Worm (Caenorhabditis elegans) whole organism, young adult: ENCODE data around the gene srt-52.

ENCODE experiments used
- B0019.2 ChIP-seq: fragments of 200-800 bp; sonication (Bioruptor generic); conservative IDR thresholded peaks from 2 replicates; pipeline ENCODE4 v1.3.6; 2022; ENCODE audit warnings: missing genetic modification reagents, missing genetic modification characterization, missing compliant biosample characterization
- B0035.1 ChIP-seq: sonication (generic microtip); optimal IDR thresholded peaks from 2 replicates; lab custom pipeline; 2016; ENCODE audit warnings: missing genetic modification characterization, mild to moderate bottlenecking, missing compliant biosample characterization, missing genotype, missing genetic modification reagents
- B0261.1 ChIP-seq: sonication (generic microtip); optimal IDR thresholded peaks from 2 replicates; lab custom pipeline; 2016; ENCODE audit warnings: mild to moderate bottlenecking, missing genetic modification characterization, moderate library complexity, missing compliant biosample characterization
- B0336.3 ChIP-seq: fragments of 200-800 bp; sonication (Bioruptor generic); IDR thresholded peaks from 2 replicates; pipeline ENCODE4 v1.3.6; 2022; ENCODE audit warnings: missing genetic modification characterization, missing compliant biosample characterization
- C17E4.6 ChIP-seq: fragments of 200-800 bp; sonication (Bioruptor generic); IDR thresholded peaks from 2 replicates; pipeline ENCODE4 v1.3.6; 2022; ENCODE audit warnings: missing genetic modification reagents, missing genetic modification characterization, missing compliant biosample characterization
- F49E8.2 ChIP-seq: sonication (generic microtip); optimal IDR thresholded peaks from 3 replicates; lab custom pipeline; 2017; ENCODE audit warnings: missing genetic modification characterization, mild to moderate bottlenecking, missing compliant biosample characterization, antibody characterized with exemption, moderate library complexity; ENCODE audit not compliant: insufficient read depth
- F52B5.7 ChIP-seq: sonication (generic microtip); optimal IDR thresholded peaks from 2 replicates; lab custom pipeline; 2016; ENCODE audit warnings: mild to moderate bottlenecking, missing genetic modification characterization, missing compliant biosample characterization
- F55B11.4 ChIP-seq: sonication (generic microtip); optimal IDR thresholded peaks from 2 replicates; lab custom pipeline; 2016; ENCODE audit warnings: missing compliant biosample characterization, missing genetic modification characterization, borderline replicate concordance; ENCODE audit not compliant: insufficient read depth
- K12H6.12 ChIP-seq: fragments of 200-800 bp; sonication (Bioruptor generic); optimal IDR thresholded peaks from 2 replicates; lab custom pipeline; 2018; ENCODE audit warnings: mild to moderate bottlenecking, missing genetic modification characterization, missing compliant biosample characterization
- T26A5.8 ChIP-seq: sonication (generic microtip); optimal IDR thresholded peaks from 2 replicates; lab custom pipeline; 2016; ENCODE audit warnings: missing genetic modification characterization, missing compliant biosample characterization
- ZK185.1 ChIP-seq: sonication (generic microtip); optimal IDR thresholded peaks from 2 replicates; lab custom pipeline; 2016; ENCODE audit warnings: mild to moderate bottlenecking, missing genetic modification characterization, missing compliant biosample characterization; ENCODE audit not compliant: poor library complexity, severe bottlenecking
- attf-6 ChIP-seq: fragments of 200-800 bp; sonication (Bioruptor generic); IDR thresholded peaks from 2 replicates; pipeline ENCODE4 v1.3.6; 2022; ENCODE audit warnings: missing genetic modification reagents, missing genetic modification characterization, missing compliant biosample characterization
- bed-1 ChIP-seq: fragments of 200-800 bp; sonication (Bioruptor generic); IDR thresholded peaks from 2 replicates; pipeline ENCODE4 v1.3.6; 2022; ENCODE audit warnings: missing genetic modification reagents, missing genetic modification characterization, missing compliant biosample characterization
- cebp-1 ChIP-seq, 2 experiments: fragments of 200-800 bp in 1 of 2; sonication (Bioruptor generic) in 1 of 2; sonication (generic microtip) in 1 of 2; IDR thresholded peaks in 1 of 2; optimal IDR thresholded peaks in 1 of 2; 2 replicates each; pipeline versions ENCODE4 v1.3.6 to Lab custom; 2017 to 2022; ENCODE audit warnings: missing compliant biosample characterization in 2 of 2, missing genetic modification characterization in 2 of 2, mild to moderate bottlenecking in 1 of 2, missing genetic modification reagents in 1 of 2, moderate library complexity in 1 of 2
- ceh-27 ChIP-seq: fragments of 200-800 bp; sonication (Bioruptor generic); optimal IDR thresholded peaks from 2 replicates; lab custom pipeline; 2018; ENCODE audit warnings: mild to moderate bottlenecking, missing genetic modification characterization, moderate library complexity, missing compliant biosample characterization
- dox-1 ChIP-seq: fragments of 200-800 bp; sonication (Bioruptor generic); IDR thresholded peaks from 2 replicates; pipeline ENCODE4 v1.3.6; 2022; ENCODE audit warnings: missing genetic modification reagents, missing genetic modification characterization, missing compliant biosample characterization
- egl-18 ChIP-seq: fragments of 200-800 bp; sonication (Bioruptor generic); IDR thresholded peaks from 2 replicates; pipeline ENCODE4 v1.3.6; 2022; ENCODE audit warnings: missing genetic modification reagents, missing genetic modification characterization, missing compliant biosample characterization
- ets-4 ChIP-seq: fragments of 200-800 bp; sonication (Bioruptor generic); optimal IDR thresholded peaks from 2 replicates; lab custom pipeline; 2018; ENCODE audit warnings: mild to moderate bottlenecking, missing genetic modification characterization, missing compliant biosample characterization
- hsf-1 ChIP-seq: fragments of 200-800 bp; sonication (Bioruptor generic); IDR thresholded peaks from 2 replicates; pipeline ENCODE4 v1.3.6; 2022; ENCODE audit warnings: missing genetic modification reagents, missing genetic modification characterization, missing compliant biosample characterization
- lin-26 ChIP-seq: fragments of 200-800 bp; sonication (Bioruptor generic); IDR thresholded peaks from 2 replicates; pipeline ENCODE4 v1.3.6; 2022; ENCODE audit warnings: missing genetic modification reagents, missing genetic modification characterization, missing compliant biosample characterization
- lin-35 ChIP-seq, 3 experiments: fragments of 150-350 bp in 2 of 3; sonication (generic microtip) in 1 of 3; optimal IDR thresholded peaks; 2 replicates each; lab custom pipeline; 2014 to 2018; ENCODE audit warnings: missing biosample characterization in 3 of 3, missing genetic modification characterization in 3 of 3, missing genetic modification reagents in 3 of 3
- lsy-27 ChIP-seq: sonication (generic microtip); optimal IDR thresholded peaks from 2 replicates; lab custom pipeline; 2017; ENCODE audit warnings: missing genetic modification characterization, mild to moderate bottlenecking, missing compliant biosample characterization, antibody characterized with exemption, missing genotype, borderline replicate concordance; ENCODE audit not compliant: insufficient read depth
- madf-10 ChIP-seq: sonication (generic microtip); optimal IDR thresholded peaks from 2 replicates; lab custom pipeline; 2016; ENCODE audit warnings: mild to moderate bottlenecking, missing genetic modification characterization, missing compliant biosample characterization
- madf-6 ChIP-seq: fragments of 200-800 bp; sonication (Bioruptor generic); IDR thresholded peaks from 2 replicates; pipeline ENCODE4 v1.3.6; 2022; ENCODE audit warnings: missing genetic modification reagents, missing genetic modification characterization, missing compliant biosample characterization
- mxl-1 ChIP-seq: sonication (generic microtip); optimal IDR thresholded peaks from 2 replicates; lab custom pipeline; 2016; ENCODE audit warnings: missing genetic modification characterization, missing compliant biosample characterization
- nfyb-1 ChIP-seq: fragments of 200-800 bp; sonication (Bioruptor generic); IDR thresholded peaks from 2 replicates; pipeline ENCODE4 v1.3.6; 2022; ENCODE audit warnings: missing genetic modification reagents, missing genetic modification characterization, missing compliant biosample characterization
- nhr-179 ChIP-seq: sonication (generic microtip); optimal IDR thresholded peaks from 2 replicates; lab custom pipeline; 2016; ENCODE audit warnings: mild to moderate bottlenecking, missing genetic modification characterization, missing compliant biosample characterization
- nhr-27 ChIP-seq: fragments of 200-800 bp; sonication (Bioruptor generic); optimal IDR thresholded peaks from 2 replicates; lab custom pipeline; 2018; ENCODE audit warnings: mild to moderate bottlenecking, missing genetic modification characterization, moderate library complexity, missing compliant biosample characterization
- nhr-80 ChIP-seq: sonication (generic microtip); optimal IDR thresholded peaks from 2 replicates; lab custom pipeline; 2016; ENCODE audit warnings: missing genetic modification characterization, missing compliant biosample characterization
- nhr-90 ChIP-seq: sonication (generic microtip); optimal IDR thresholded peaks from 2 replicates; lab custom pipeline; 2016; ENCODE audit warnings: missing genotype, mild to moderate bottlenecking, missing genetic modification characterization, missing compliant biosample characterization
- pbrm-1 ChIP-seq: fragments of 200-800 bp; sonication (Bioruptor generic); IDR thresholded peaks from 2 replicates; pipeline ENCODE4 v1.3.6; 2022; ENCODE audit warnings: missing genetic modification reagents, missing genetic modification characterization, missing compliant biosample characterization
- sea-2 ChIP-seq: fragments of 200-800 bp; sonication (Bioruptor generic); IDR thresholded peaks from 2 replicates; pipeline ENCODE4 v1.3.6; 2022; ENCODE audit warnings: missing genetic modification characterization, missing compliant biosample characterization
- snpc-1.3 ChIP-seq: sonication (generic microtip); optimal IDR thresholded peaks from 2 replicates; lab custom pipeline; 2017; ENCODE audit warnings: missing genetic modification characterization, mild to moderate bottlenecking, missing compliant biosample characterization, antibody characterized with exemption, moderate library complexity, missing genotype, missing genetic modification reagents; ENCODE audit not compliant: insufficient read depth
- sptf-2 ChIP-seq: fragments of 200-800 bp; sonication (Bioruptor generic); optimal IDR thresholded peaks from 2 replicates; lab custom pipeline; 2018; ENCODE audit warnings: mild to moderate bottlenecking, missing genetic modification characterization, missing compliant biosample characterization
- unc-62 ChIP-seq: fragments of 150-350 bp; optimal IDR thresholded peaks from 2 replicates; lab custom pipeline; 2014; ENCODE audit warnings: missing biosample characterization, missing genetic modification reagents, missing genetic modification characterization
- xnd-1 ChIP-seq: sonication (generic microtip); optimal IDR thresholded peaks from 2 replicates; lab custom pipeline; 2016; ENCODE audit warnings: missing genotype, missing genetic modification reagents, missing genetic modification characterization, missing compliant biosample characterization
- zim-3 ChIP-seq: sonication (generic microtip); optimal IDR thresholded peaks from 2 replicates; lab custom pipeline; 2017; ENCODE audit warnings: mild to moderate bottlenecking, missing genetic modification characterization, moderate library complexity, missing compliant biosample characterization
- ztf-18 ChIP-seq: sonication (generic microtip); optimal IDR thresholded peaks from 2 replicates; lab custom pipeline; 2016; ENCODE audit warnings: missing genotype, mild to moderate bottlenecking, missing genetic modification characterization, missing compliant biosample characterization
- ztf-3 ChIP-seq: fragments of 200-800 bp; sonication (Bioruptor generic); optimal IDR thresholded peaks from 2 replicates; lab custom pipeline; 2018; ENCODE audit warnings: mild to moderate bottlenecking, missing genetic modification characterization, missing compliant biosample characterization

The srt-52 gene

ce11 chrV:20518-20917, 35.3 kb downstream of the srt-52 start, which contains the start of gene egl-8:
Gene egl-8, plus strand, starts transcription at chrV:20818.
- TF ChIP-seq ztf-3 (GFP tag; lab: Kevin White, UChicago) (no peak), lin-26 (GFP tag; lab: Robert Waterston, UW) (no peak), lsy-27 (no peak), B0035.1 (tag; lab: Kevin White, UChicago) (no peak), F49E8.2 (tag; lab: Kevin White, UChicago) (no peak), lin-35 (GFP tag; optimal IDR thresholded peaks at IDR 0.05; lab: Kevin White, UChicago) (no peak), sea-2 (GFP tag; lab: Robert Waterston, UW) (no peak), ztf-18 (tag; lab: Kevin White, UChicago) (no peak), cebp-1 (GFP tag; IDR thresholded peaks at IDR 0.05; lab: Robert Waterston, UW) (no peak), cebp-1 (tag; optimal IDR thresholded peaks at IDR 0.05; lab: Kevin White, UChicago) (no peak), ceh-27 (GFP tag; lab: Kevin White, UChicago) (no peak), F52B5.7 (tag; lab: Kevin White, UChicago) (no peak), B0019.2 (GFP tag; lab: Robert Waterston, UW) (no peak), unc-62 (no peak), nhr-179 (tag; lab: Kevin White, UChicago) (no peak), T26A5.8 (no peak), C17E4.6 (GFP tag; lab: Robert Waterston, UW) (no peak)

DNA sequence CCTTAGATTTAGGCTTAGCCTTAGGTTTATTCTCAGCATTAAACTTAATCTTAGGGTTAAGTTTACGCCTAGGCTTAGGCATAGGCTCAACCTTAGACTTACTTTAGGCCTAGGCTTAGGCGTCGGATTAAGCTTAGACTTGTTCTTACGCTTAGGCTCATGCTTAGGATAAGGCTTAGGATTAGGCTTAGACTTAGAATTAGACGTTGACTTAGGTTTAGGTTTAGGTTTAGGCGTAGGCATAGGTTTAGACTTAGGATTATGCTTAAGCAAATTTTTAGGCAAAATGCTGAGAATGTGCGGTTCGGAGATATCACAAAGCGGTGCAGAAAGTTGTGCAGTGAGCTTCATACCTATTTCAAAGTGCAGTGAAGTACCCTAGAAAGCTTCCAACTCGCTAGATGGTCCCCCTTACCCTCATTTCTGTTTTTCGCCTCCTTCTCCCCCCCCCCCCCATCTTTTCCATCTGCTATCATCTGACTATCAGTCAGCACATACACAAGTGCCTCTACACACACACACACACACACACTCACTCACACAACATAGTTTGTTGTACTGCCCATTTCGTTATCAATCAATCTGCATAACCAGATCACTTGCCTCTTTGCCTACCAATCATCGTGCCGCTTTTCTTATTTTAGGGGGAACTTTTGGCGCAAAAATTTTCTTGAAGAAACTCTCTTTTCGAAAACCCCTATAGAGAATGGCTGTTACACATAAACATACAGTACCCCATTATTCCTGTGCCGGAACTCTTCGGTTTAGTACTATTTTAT, 39.6 kb downstream of the srt-52 start:
- 0 out of 2 replicates have a peak, but pooled peaks have one; percentile 41 for TF ChIP-seq dox-1 (GFP tag; lab: Robert Waterston, UW)
- no peak for TF ChIP-seq B0261.1 (tag; lab: Kevin White, UChicago)
- no peak for TF ChIP-seq cebp-1 (GFP tag; IDR thresholded peaks at IDR 0.05; lab: Robert Waterston, UW)
- TF ChIP-seq cebp-1 (tag; optimal IDR thresholded peaks at IDR 0.05; lab: Kevin White, UChicago) = peak; percentile 27
- no peak for TF ChIP-seq attf-6 (GFP tag; lab: Robert Waterston, UW)
- TF ChIP-seq nfyb-1 = 0 out of 2 replicates have a peak, but pooled peaks have one; percentile 41
- no peak for TF ChIP-seq sptf-2 (GFP tag; lab: Kevin White, UChicago)
- TF ChIP-seq F55B11.4 (tag; lab: Kevin White, UChicago) = no peak
- peak; percentile 37 for TF ChIP-seq nhr-80

DNA sequence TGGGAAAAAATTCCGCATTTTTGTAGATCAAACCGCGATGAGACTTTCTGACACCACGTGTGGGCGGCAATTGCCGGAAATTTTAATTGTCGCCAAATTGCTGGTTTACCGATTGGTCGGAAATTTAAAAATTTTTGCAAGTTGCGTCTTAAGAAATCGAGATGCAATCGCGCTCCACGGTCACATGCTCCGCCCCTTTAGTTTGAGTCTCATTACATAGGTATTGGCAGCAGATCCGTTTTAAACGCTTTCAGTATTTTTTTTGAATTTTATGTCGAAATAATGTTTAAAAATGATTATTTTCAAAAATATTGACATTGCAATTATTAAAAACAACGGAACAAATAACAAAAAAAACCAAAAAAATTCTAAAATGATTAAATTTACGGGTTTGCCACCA, 44.1 kb downstream of the srt-52 start:
- TF ChIP-seq K12H6.12 (no peak), xnd-1 (no peak), mxl-1 (tag; lab: Kevin White, UChicago) (no peak), madf-6 (GFP tag; lab: Robert Waterston, UW) (0 out of 2 replicates have a peak, but pooled peaks have one; percentile 21)

- peak; percentile 34 for TF ChIP-seq zim-3 (tag; lab: Kevin White, UChicago)
- no peak for TF ChIP-seq nhr-80
These were observed 44.7 kb downstream of the srt-52 start for ce11 chrV:11158-11557.

DNA sequence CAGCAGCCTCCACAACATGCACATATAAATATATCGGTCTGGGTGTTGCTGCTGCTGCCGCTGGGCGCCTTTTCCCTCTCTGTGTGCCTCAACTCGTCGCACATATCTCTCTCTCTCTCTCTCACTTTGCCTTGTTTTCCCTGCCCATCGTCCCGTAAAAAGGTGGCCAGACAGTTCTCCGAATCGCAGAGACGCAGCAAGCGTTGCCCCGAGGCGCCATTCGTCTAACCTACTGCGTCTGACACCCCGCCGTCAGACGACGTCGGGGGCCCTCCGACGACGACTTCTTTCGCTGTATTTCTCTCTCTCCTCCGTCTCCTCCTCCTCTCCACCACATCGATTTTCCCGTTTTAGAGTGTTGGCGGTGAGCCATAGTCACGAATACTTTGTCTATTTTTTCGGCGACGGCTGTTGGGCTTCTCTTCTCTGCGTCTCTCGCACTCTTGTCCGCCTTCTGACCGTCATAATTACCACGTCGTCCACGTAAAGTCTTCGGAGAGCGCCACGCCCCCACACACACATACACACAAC, 47.1 kb downstream of the srt-52 start, which contains the start of gene B0348.10:
Gene B0348.10, minus strand, starts transcription at position 24 of the 531 bp plus-strand sequence.
- TF ChIP-seq B0336.3 (GFP tag; lab: Robert Waterston, UW) = peak; percentile 74
- TF ChIP-seq lin-26 (GFP tag; lab: Robert Waterston, UW) = no peak
- TF ChIP-seq egl-18 (GFP tag; lab: Robert Waterston, UW) = no peak
- no peak for TF ChIP-seq bed-1
- TF ChIP-seq xnd-1 = no peak
- TF ChIP-seq sptf-2 (GFP tag; lab: Kevin White, UChicago) = no peak
- peak; percentile 5 for TF ChIP-seq nhr-27 (tag; lab: Kevin White, UChicago)
- TF ChIP-seq pbrm-1 (GFP tag; lab: Robert Waterston, UW) = no peak
- TF ChIP-seq ZK185.1 (tag; lab: Kevin White, UChicago) = peak; percentile 14
- no peak for TF ChIP-seq snpc-1.3 (tag; lab: Kevin White, UChicago)
- TF ChIP-seq B0019.2 (GFP tag; lab: Robert Waterston, UW) = no peak
- peak; percentile 78 for TF ChIP-seq madf-10
- no peak for TF ChIP-seq nhr-90 (tag; lab: Kevin White, UChicago)
- TF ChIP-seq hsf-1 (GFP tag; lab: Robert Waterston, UW) = no peak
- TF ChIP-seq ets-4 = no peak
